Worm (Caenorhabditis elegans) whole organism, young adult: ENCODE measurements around the gene flcn-1.

ENCODE experiments used
- B0336.3 ChIP-seq: fragments of 200-800 bp; sonication (Bioruptor generic); IDR thresholded peaks from 2 replicates; pipeline ENCODE4 v1.3.6; 2022; ENCODE audit warnings: missing genetic modification characterization, missing compliant biosample characterization
- C06A6.2 ChIP-seq: fragments of 200-800 bp; sonication (Bioruptor generic); conservative IDR thresholded peaks from 2 replicates; pipeline ENCODE4 v1.3.6; 2022; ENCODE audit warnings: missing genetic modification characterization, missing compliant biosample characterization
- F10E7.11 ChIP-seq: sonication (generic microtip); optimal IDR thresholded peaks from 2 replicates; lab custom pipeline; 2017; ENCODE audit warnings: mild to moderate bottlenecking, missing genetic modification characterization, moderate library complexity, missing compliant biosample characterization
- F22D6.2 ChIP-seq: sonication (generic microtip); optimal IDR thresholded peaks from 2 replicates; lab custom pipeline; 2016; ENCODE audit warnings: mild to moderate bottlenecking, missing genetic modification characterization, missing compliant biosample characterization
- F49E8.2 ChIP-seq: sonication (generic microtip); optimal IDR thresholded peaks from 3 replicates; lab custom pipeline; 2017; ENCODE audit warnings: missing genetic modification characterization, mild to moderate bottlenecking, missing compliant biosample characterization, antibody characterized with exemption, moderate library complexity; ENCODE audit not compliant: insufficient read depth
- F57C9.4 ChIP-seq: sonication (generic microtip); optimal IDR thresholded peaks from 2 replicates; lab custom pipeline; 2017; ENCODE audit warnings: mild to moderate bottlenecking, missing genetic modification characterization, missing compliant biosample characterization
- Y53F4B.3 ChIP-seq: fragments of 200-800 bp; sonication (Bioruptor generic); IDR thresholded peaks from 2 replicates; pipeline ENCODE4 v1.3.6; 2022; ENCODE audit warnings: missing genetic modification reagents, missing genetic modification characterization, missing compliant biosample characterization
- Y56A3A.18 ChIP-seq: fragments of 200-800 bp; sonication (Bioruptor generic); IDR thresholded peaks from 2 replicates; pipeline ENCODE4 v1.3.6; 2022; ENCODE audit warnings: missing genetic modification reagents, missing genetic modification characterization, missing compliant biosample characterization
- Y67H2A.10 ChIP-seq: fragments of 200-800 bp; sonication (Bioruptor generic); conservative IDR thresholded peaks from 2 replicates; pipeline ENCODE4 v1.3.6; 2022; ENCODE audit warnings: missing genetic modification reagents, missing genetic modification characterization, missing compliant biosample characterization
- ZK185.1 ChIP-seq: sonication (generic microtip); optimal IDR thresholded peaks from 2 replicates; lab custom pipeline; 2016; ENCODE audit warnings: mild to moderate bottlenecking, missing genetic modification characterization, missing compliant biosample characterization; ENCODE audit not compliant: poor library complexity, severe bottlenecking
- ama-1 ChIP-seq, 3 experiments: fragments of 150-350 bp in 1 of 3; sonication (generic microtip) in 2 of 3; optimal IDR thresholded peaks; 2 replicates each; lab custom pipeline; 2014 to 2018; ENCODE audit warnings: missing biosample characterization in 2 of 3, missing genetic modification characterization in 2 of 3, missing genetic modification reagents in 2 of 3
- ccch-3 ChIP-seq: fragments of 200-800 bp; sonication (Bioruptor generic); optimal IDR thresholded peaks from 2 replicates; lab custom pipeline; 2018; ENCODE audit warnings: mild to moderate bottlenecking, missing genetic modification characterization, missing compliant biosample characterization
- ceh-27 ChIP-seq: fragments of 200-800 bp; sonication (Bioruptor generic); optimal IDR thresholded peaks from 2 replicates; lab custom pipeline; 2018; ENCODE audit warnings: mild to moderate bottlenecking, missing genetic modification characterization, moderate library complexity, missing compliant biosample characterization
- dox-1 ChIP-seq: fragments of 200-800 bp; sonication (Bioruptor generic); IDR thresholded peaks from 2 replicates; pipeline ENCODE4 v1.3.6; 2022; ENCODE audit warnings: missing genetic modification reagents, missing genetic modification characterization, missing compliant biosample characterization
- egl-44 ChIP-seq: fragments of 200-800 bp; sonication (Bioruptor generic); IDR thresholded peaks from 2 replicates; pipeline ENCODE4 v1.3.6; 2022; ENCODE audit warnings: missing genetic modification reagents, missing genetic modification characterization, missing compliant biosample characterization
- gei-17 ChIP-seq: fragments of 200-800 bp; sonication (Bioruptor generic); optimal IDR thresholded peaks from 2 replicates; lab custom pipeline; 2018; ENCODE audit warnings: mild to moderate bottlenecking, missing genetic modification characterization, missing compliant biosample characterization
- hmg-1.2 ChIP-seq: fragments of 200-800 bp; sonication (Bioruptor generic); IDR thresholded peaks from 2 replicates; pipeline ENCODE4 v1.3.6; 2022; ENCODE audit warnings: missing genetic modification reagents, missing genetic modification characterization, missing compliant biosample characterization
- hsf-1 ChIP-seq: fragments of 200-800 bp; sonication (Bioruptor generic); IDR thresholded peaks from 2 replicates; pipeline ENCODE4 v1.3.6; 2022; ENCODE audit warnings: missing genetic modification reagents, missing genetic modification characterization, missing compliant biosample characterization
- let-526 ChIP-seq: fragments of 200-800 bp; sonication (Bioruptor generic); IDR thresholded peaks from 2 replicates; pipeline ENCODE4 v1.3.6; 2022; ENCODE audit warnings: missing genetic modification reagents, missing genetic modification characterization, missing compliant biosample characterization
- lin-35 ChIP-seq, 3 experiments: fragments of 150-350 bp in 2 of 3; sonication (generic microtip) in 1 of 3; optimal IDR thresholded peaks; 2 replicates each; lab custom pipeline; 2014 to 2018; ENCODE audit warnings: missing biosample characterization in 3 of 3, missing genetic modification characterization in 3 of 3, missing genetic modification reagents in 3 of 3
- lin-54 ChIP-seq: fragments of 200-800 bp; sonication (Bioruptor generic); optimal IDR thresholded peaks from 2 replicates; lab custom pipeline; 2018; ENCODE audit warnings: mild to moderate bottlenecking, missing genetic modification characterization, missing compliant biosample characterization
- lir-1 ChIP-seq: fragments of 200-800 bp; sonication (Bioruptor generic); conservative IDR thresholded peaks from 2 replicates; pipeline ENCODE4 v1.3.6; 2022; ENCODE audit warnings: missing genetic modification reagents, missing genetic modification characterization, missing compliant biosample characterization
- madf-10 ChIP-seq: sonication (generic microtip); optimal IDR thresholded peaks from 2 replicates; lab custom pipeline; 2016; ENCODE audit warnings: mild to moderate bottlenecking, missing genetic modification characterization, missing compliant biosample characterization
- madf-3 ChIP-seq: fragments of 200-800 bp; sonication (Bioruptor generic); IDR thresholded peaks from 2 replicates; pipeline ENCODE4 v1.3.6; 2022; ENCODE audit warnings: missing genetic modification reagents, missing genetic modification characterization, missing compliant biosample characterization
- mes-4 ChIP-seq: sonication (generic microtip); optimal IDR thresholded peaks from 2 replicates; lab custom pipeline; 2016; ENCODE audit warnings: missing genotype, missing genetic modification characterization, missing compliant biosample characterization
- mxl-1 ChIP-seq: sonication (generic microtip); optimal IDR thresholded peaks from 2 replicates; lab custom pipeline; 2016; ENCODE audit warnings: missing genetic modification characterization, missing compliant biosample characterization
- nhr-120 ChIP-seq: fragments of 200-800 bp; sonication (Bioruptor generic); IDR thresholded peaks from 2 replicates; pipeline ENCODE4 v1.3.6; 2022; ENCODE audit warnings: missing genetic modification characterization, missing compliant biosample characterization
- nhr-90 ChIP-seq: sonication (generic microtip); optimal IDR thresholded peaks from 2 replicates; lab custom pipeline; 2016; ENCODE audit warnings: missing genotype, mild to moderate bottlenecking, missing genetic modification characterization, missing compliant biosample characterization
- rcor-1 ChIP-seq: fragments of 200-800 bp; sonication (Bioruptor generic); IDR thresholded peaks from 2 replicates; pipeline ENCODE4 v1.3.6; 2022; ENCODE audit warnings: missing genetic modification reagents, missing genetic modification characterization, missing compliant biosample characterization
- repo-1 ChIP-seq: sonication (generic microtip); optimal IDR thresholded peaks from 2 replicates; lab custom pipeline; 2017; ENCODE audit warnings: mild to moderate bottlenecking, missing genetic modification characterization, missing compliant biosample characterization
- somi-1 ChIP-seq: fragments of 200-800 bp; sonication (Bioruptor generic); optimal IDR thresholded peaks from 2 replicates; lab custom pipeline; 2018; ENCODE audit warnings: mild to moderate bottlenecking, missing genetic modification characterization, missing compliant biosample characterization
- tbp1 ChIP-seq: fragments of 200-800 bp; sonication (Bioruptor generic); optimal IDR thresholded peaks from 2 replicates; lab custom pipeline; 2018; ENCODE audit warnings: mild to moderate bottlenecking, missing genetic modification characterization, missing compliant biosample characterization
- unc-130 ChIP-seq: sonication (generic microtip); optimal IDR thresholded peaks from 2 replicates; lab custom pipeline; 2016; ENCODE audit warnings: missing genetic modification reagents, missing genetic modification characterization, missing compliant biosample characterization
- xnd-1 ChIP-seq: sonication (generic microtip); optimal IDR thresholded peaks from 2 replicates; lab custom pipeline; 2016; ENCODE audit warnings: missing genotype, missing genetic modification reagents, missing genetic modification characterization, missing compliant biosample characterization
- ztf-18 ChIP-seq: sonication (generic microtip); optimal IDR thresholded peaks from 2 replicates; lab custom pipeline; 2016; ENCODE audit warnings: missing genotype, mild to moderate bottlenecking, missing genetic modification characterization, missing compliant biosample characterization
- ztf-22 ChIP-seq: fragments of 200-800 bp; sonication (Bioruptor generic); optimal IDR thresholded peaks from 2 replicates; lab custom pipeline; 2018; ENCODE audit warnings: mild to moderate bottlenecking, missing genetic modification characterization, moderate library complexity, missing compliant biosample characterization
- ztf-3 ChIP-seq: fragments of 200-800 bp; sonication (Bioruptor generic); optimal IDR thresholded peaks from 2 replicates; lab custom pipeline; 2018; ENCODE audit warnings: mild to moderate bottlenecking, missing genetic modification characterization, missing compliant biosample characterization
- ztf-6 ChIP-seq: fragments of 200-800 bp; sonication (Bioruptor generic); IDR thresholded peaks from 2 replicates; pipeline ENCODE4 v1.3.6; 2022; ENCODE audit warnings: missing genetic modification reagents, missing genetic modification characterization, missing compliant biosample characterization

Gene flcn-1

DNA sequence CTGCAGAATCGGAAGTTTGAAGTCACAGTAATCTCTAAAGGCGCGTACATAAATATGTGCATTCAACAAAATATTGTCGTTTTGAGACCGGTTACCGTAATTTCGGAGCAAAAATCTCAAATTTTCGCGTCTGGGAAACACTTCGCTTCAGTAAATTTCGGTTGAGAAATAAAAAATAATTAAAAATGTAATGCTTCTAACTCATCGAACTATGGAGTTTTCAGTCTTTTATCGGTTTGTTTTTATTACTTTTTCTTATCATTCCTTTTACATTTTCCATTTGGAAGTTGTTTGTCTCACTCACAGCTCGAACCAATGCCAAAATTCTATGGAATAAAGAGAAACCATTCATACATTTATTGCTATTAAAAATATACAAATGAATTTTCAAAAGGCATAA, 40.4 kb upstream of the flcn-1 start (continued):
- TF ChIP-seq lir-1 (GFP tag; lab: Robert Waterston, UW) (no peak), ztf-18 (tag; lab: Kevin White, UChicago) (no peak), C06A6.2 (GFP tag; lab: Robert Waterston, UW) (peak; percentile 65), tbp1 (GFP tag; lab: Kevin White, UChicago) (peak; percentile 59), gei-17 (no peak), Y67H2A.10 (GFP tag; lab: Robert Waterston, UW) (no peak), let-526 (GFP tag; lab: Robert Waterston, UW) (no peak), rcor-1 (no peak), hmg-1.2 (GFP tag; lab: Robert Waterston, UW) (peak; percentile 42), ztf-22 (no peak), ztf-3 (GFP tag; lab: Kevin White, UChicago) (no peak), Y53F4B.3 (GFP tag; lab: Robert Waterston, UW) (no peak), F22D6.2 (tag; lab: Kevin White, UChicago) (no peak)
- TF ChIP-seq, all 124 proteins: peak for 31

- TF ChIP-seq somi-1 (GFP tag; lab: Kevin White, UChicago) (no peak), unc-130 (GFP tag; lab: Kevin White, UChicago) (no peak), madf-3 (GFP tag; lab: Robert Waterston, UW) (no peak), Y53F4B.3 (GFP tag; lab: Robert Waterston, UW) (no peak), B0336.3 (GFP tag; lab: Robert Waterston, UW) (0 out of 2 replicates have a peak, but pooled peaks have one; percentile 39), madf-10 (tag; lab: Kevin White, UChicago) (no peak), F49E8.2 (tag; lab: Kevin White, UChicago) (no peak), lin-54 (GFP tag; lab: Kevin White, UChicago) (no peak), hmg-1.2 (GFP tag; lab: Robert Waterston, UW) (0 out of 2 replicates have a peak, but pooled peaks have one; percentile 4), dox-1 (GFP tag; lab: Robert Waterston, UW) (no peak; the same call in 1 of the 2 replicates), gei-17 (no peak), Y56A3A.18 (GFP tag; lab: Robert Waterston, UW) (no peak), mxl-1 (tag; lab: Kevin White, UChicago) (no peak), hsf-1 (GFP tag; lab: Robert Waterston, UW) (no peak), xnd-1 (no peak), F57C9.4 (tag; lab: Kevin White, UChicago) (no peak), ztf-6 (GFP tag; lab: Robert Waterston, UW) (no peak), lin-35 (GFP tag; optimal IDR thresholded peaks at IDR 0.05; lab: Kevin White, UChicago) (peak in 1 of 3 experiments; percentile 46), egl-44 (GFP tag; lab: Robert Waterston, UW) (no peak), ama-1 (optimal IDR thresholded peaks at IDR 0.05; lab: Kevin White, UChicago) (peak; percentile 88), ama-1 (GFP tag; optimal IDR thresholded peaks at IDR 0.05; lab: Kevin White, UChicago) (no peak), ZK185.1 (tag; lab: Kevin White, UChicago) (peak; percentile 33), ceh-27 (GFP tag; lab: Kevin White, UChicago) (no peak), F10E7.11 (tag; lab: Kevin White, UChicago) (no peak), ztf-18 (tag; lab: Kevin White, UChicago) (no peak), repo-1 (no peak), ccch-3 (GFP tag; lab: Kevin White, UChicago) (no peak), nhr-90 (tag; lab: Kevin White, UChicago) (no peak), nhr-120 (no peak), mes-4 (tag; lab: Kevin White, UChicago) (no peak)
- TF ChIP-seq, all 124 proteins: peak for 5
Measured at ce11 chrII:6888661-6889579, 39.6 kb upstream of the flcn-1 start.
